Fruit fly (Drosophila melanogaster) whole organism, embryonic: ENCODE measurements around the gene egh.
A peak's percentile ranks its signal among the peaks of the same experiment; 100 is the strongest.

ENCODE experiments used
- CG10267 ChIP-seq: fragments of 200-800 bp; sonication (Bioruptor generic); optimal IDR thresholded peaks from 2 replicates; lab custom pipeline; 2018; ENCODE audit warnings: missing biosample characterization, mild to moderate bottlenecking, missing genetic modification characterization, moderate library complexity
- CG10321 ChIP-seq: fragments of 200-800 bp; sonication (Bioruptor generic); IDR thresholded peaks from 2 replicates; pipeline ENCODE4 v1.3.6; 2022; ENCODE audit warnings: missing biosample characterization, missing genetic modification characterization
- CG10543 ChIP-seq: fragments of 200-800 bp; sonication (Bioruptor generic); optimal IDR thresholded peaks from 3 replicates; lab custom pipeline; 2017; ENCODE audit warnings: missing biosample characterization, mild to moderate bottlenecking, missing genetic modification characterization, moderate library complexity
- CG11085 ChIP-seq: fragments of 200-800 bp; sonication (Bioruptor generic); IDR thresholded peaks from 2 replicates; pipeline ENCODE4 v1.3.6; 2022; ENCODE audit warnings: missing biosample characterization, missing genetic modification characterization
- CG12236 ChIP-seq: fragments of 200-800 bp; sonication (Bioruptor generic); optimal IDR thresholded peaks from 2 replicates; lab custom pipeline; 2016; ENCODE audit warnings: missing biosample characterization, missing genetic modification characterization
- CG12942 ChIP-seq: fragments of 200-800 bp; sonication (Bioruptor generic); optimal IDR thresholded peaks from 3 replicates; lab custom pipeline; 2016; ENCODE audit warnings: missing biosample characterization, missing genetic modification characterization
- CG15269 ChIP-seq: fragments of 200-800 bp; sonication (Bioruptor generic); optimal IDR thresholded peaks from 2 replicates; lab custom pipeline; 2018; ENCODE audit warnings: missing biosample characterization, mild to moderate bottlenecking, missing genetic modification characterization, moderate library complexity
- CG17361 ChIP-seq: fragments of 200-800 bp; sonication (Bioruptor generic); IDR thresholded peaks from 3 replicates; pipeline ENCODE4 v1.3.6; 2022; ENCODE audit warnings: missing biosample characterization, missing genetic modification characterization
- CG18262 ChIP-seq: fragments of 200-800 bp; optimal IDR thresholded peaks from 3 replicates; lab custom pipeline; 2019; ENCODE audit warnings: missing biosample characterization, mild to moderate bottlenecking, missing genetic modification characterization, moderate library complexity
- CG18619 ChIP-seq: fragments of 200-800 bp; sonication (Bioruptor generic); optimal IDR thresholded peaks from 3 replicates; lab custom pipeline; 2017; ENCODE audit warnings: missing biosample characterization, mild to moderate bottlenecking, missing genetic modification characterization
- CG2678 ChIP-seq: fragments of 200-800 bp; sonication (Bioruptor generic); optimal IDR thresholded peaks from 3 replicates; lab custom pipeline; 2019; ENCODE audit warnings: missing biosample characterization, mild to moderate bottlenecking, missing genetic modification characterization, moderate library complexity
- CG2875 ChIP-seq: fragments of 200-800 bp; sonication (Bioruptor generic); optimal IDR thresholded peaks from 2 replicates; lab custom pipeline; 2017; ENCODE audit warnings: missing biosample characterization, mild to moderate bottlenecking, missing genetic modification characterization, missing genetic modification reagents
- CG3065 ChIP-seq: fragments of 200-800 bp; sonication (Bioruptor generic); optimal IDR thresholded peaks from 2 replicates; lab custom pipeline; 2016; ENCODE audit warnings: missing biosample characterization, missing genetic modification characterization
- CG32767 ChIP-seq: fragments of 200-800 bp; sonication (Bioruptor generic); IDR thresholded peaks from 2 replicates; pipeline ENCODE4 v1.3.6; 2022; ENCODE audit warnings: missing biosample characterization, missing genetic modification characterization
- CG34224 ChIP-seq: fragments of 200-800 bp; sonication (Bioruptor generic); IDR thresholded peaks from 3 replicates; pipeline ENCODE4 v1.3.6; 2022; ENCODE audit warnings: missing biosample characterization, missing genetic modification characterization; ENCODE audit not compliant: partially characterized antibody
- CrebB ChIP-seq: fragments of 200-800 bp; sonication (Bioruptor generic); optimal IDR thresholded peaks from 3 replicates; lab custom pipeline; 2018; ENCODE audit warnings: missing biosample characterization, mild to moderate bottlenecking, missing genetic modification characterization
- E2f1 ChIP-seq: fragments of 200-800 bp; sonication (Bioruptor generic); IDR thresholded peaks from 2 replicates; pipeline ENCODE4 v1.3.6; 2022; ENCODE audit warnings: missing biosample characterization, missing genetic modification characterization
- Elba2 ChIP-seq: fragments of 200-800 bp; sonication (Bioruptor generic); optimal IDR thresholded peaks from 3 replicates; lab custom pipeline; 2016; ENCODE audit warnings: missing biosample characterization, missing genetic modification characterization
- Hmx ChIP-seq: fragments of 200-800 bp; sonication (Bioruptor generic); optimal IDR thresholded peaks from 2 replicates; lab custom pipeline; 2016; ENCODE audit warnings: missing biosample characterization, missing genetic modification characterization
- Neu2 ChIP-seq: fragments of 200-800 bp; sonication (Bioruptor generic); optimal IDR thresholded peaks from 3 replicates; lab custom pipeline; 2016; ENCODE audit warnings: missing biosample characterization, missing genetic modification characterization, borderline replicate concordance
- PHDP ChIP-seq: fragments of 200-800 bp; sonication (Bioruptor generic); optimal IDR thresholded peaks from 3 replicates; lab custom pipeline; 2018; ENCODE audit warnings: missing biosample characterization, mild to moderate bottlenecking, missing genetic modification characterization, moderate library complexity
- Ravus ChIP-seq: fragments of 200-800 bp; sonication (Bioruptor generic); IDR thresholded peaks from 2 replicates; pipeline ENCODE4 v1.3.6; 2022; ENCODE audit warnings: missing biosample characterization, missing genetic modification characterization
- Sry-β ChIP-seq: fragments of 200-800 bp; sonication (Bioruptor generic); optimal IDR thresholded peaks from 2 replicates; lab custom pipeline; 2018; ENCODE audit warnings: missing biosample characterization, mild to moderate bottlenecking, missing genetic modification characterization, moderate library complexity
- bsh ChIP-seq, 2 experiments: fragments of 200-800 bp; sonication (Bioruptor generic); optimal IDR thresholded peaks; 2 replicates each; lab custom pipeline; 2017 to 2018; ENCODE audit warnings: mild to moderate bottlenecking in 2 of 2, missing biosample characterization in 2 of 2, missing genetic modification characterization in 2 of 2, moderate library complexity in 1 of 2
- chn ChIP-seq: fragments of 200-800 bp; sonication (Bioruptor generic); optimal IDR thresholded peaks from 2 replicates; lab custom pipeline; 2016; ENCODE audit warnings: missing biosample characterization, missing genetic modification characterization
- crol ChIP-seq: fragments of 200-800 bp; sonication (Bioruptor generic); IDR thresholded peaks from 2 replicates; pipeline ENCODE4 v1.3.6; 2022; ENCODE audit warnings: missing biosample characterization, missing genetic modification characterization
- dm ChIP-seq: fragments of 200-800 bp; sonication (Bioruptor generic); optimal IDR thresholded peaks from 3 replicates; lab custom pipeline; 2016; ENCODE audit warnings: missing biosample characterization, missing genetic modification characterization
- dpn ChIP-seq, 2 experiments: fragments of 200-800 bp; sonication (Bioruptor generic); optimal IDR thresholded peaks; 3 replicates each; lab custom pipeline; 2016; ENCODE audit warnings: missing biosample characterization in 2 of 2, missing genetic modification characterization in 2 of 2
- exex ChIP-seq: fragments of 200-800 bp; sonication (Bioruptor generic); optimal IDR thresholded peaks from 4 replicates; lab custom pipeline; 2018; ENCODE audit warnings: missing biosample characterization, mild to moderate bottlenecking, missing genetic modification characterization, moderate library complexity
- fru ChIP-seq: fragments of >200 bp; optimal IDR thresholded peaks from 2 replicates; lab custom pipeline; 2017
- gce ChIP-seq: fragments of 200-800 bp; sonication (Bioruptor generic); IDR thresholded peaks from 3 replicates; pipeline ENCODE4 v1.3.6; 2022; ENCODE audit warnings: missing biosample characterization, missing genetic modification characterization
- gsb-n ChIP-seq: fragments of 200-800 bp; sonication (Bioruptor generic); optimal IDR thresholded peaks from 3 replicates; lab custom pipeline; 2018; ENCODE audit warnings: missing biosample characterization, mild to moderate bottlenecking, missing genetic modification characterization
- ham ChIP-seq: fragments of 200-800 bp; sonication (Bioruptor generic); IDR thresholded peaks from 2 replicates; pipeline ENCODE4 v1.3.6; 2022; ENCODE audit warnings: missing biosample characterization, missing genetic modification characterization
- hb ChIP-seq: fragments of 200-800 bp; sonication (Bioruptor generic); IDR thresholded peaks from 3 replicates; pipeline ENCODE4 v1.3.6; 2022; ENCODE audit warnings: missing biosample characterization, missing genetic modification characterization; ENCODE audit not compliant: partially characterized antibody
- her ChIP-seq: fragments of 200-800 bp; sonication (Bioruptor generic); optimal IDR thresholded peaks from 2 replicates; lab custom pipeline; 2016; ENCODE audit warnings: missing biosample characterization, missing genetic modification characterization
- hth ChIP-seq: fragments of >200 bp; optimal IDR thresholded peaks from 2 replicates; lab custom pipeline; 2017; ENCODE audit warnings: inconsistent platforms
- ind ChIP-seq: fragments of 200-800 bp; sonication (Bioruptor generic); optimal IDR thresholded peaks from 3 replicates; lab custom pipeline; 2016; ENCODE audit warnings: missing biosample characterization, missing genetic modification characterization
- kah ChIP-seq: fragments of 200-800 bp; sonication (Bioruptor generic); optimal IDR thresholded peaks from 2 replicates; lab custom pipeline; 2018; ENCODE audit warnings: missing biosample characterization, mild to moderate bottlenecking, missing genetic modification characterization
- nmo ChIP-seq: fragments of 200-800 bp; sonication (Bioruptor generic); optimal IDR thresholded peaks from 2 replicates; lab custom pipeline; 2018; ENCODE audit warnings: missing biosample characterization, mild to moderate bottlenecking, missing genetic modification characterization, moderate library complexity
- nom ChIP-seq: fragments of 200-800 bp; sonication (Bioruptor generic); optimal IDR thresholded peaks from 2 replicates; lab custom pipeline; 2017; ENCODE audit warnings: missing biosample characterization, missing genetic modification characterization, mild to moderate bottlenecking, moderate library complexity, missing genetic modification reagents
- pita ChIP-seq: fragments of 200-800 bp; sonication (Bioruptor generic); optimal IDR thresholded peaks from 2 replicates; lab custom pipeline; 2017; ENCODE audit warnings: missing biosample characterization, mild to moderate bottlenecking, missing genetic modification characterization
- run ChIP-seq: fragments of 200-800 bp; sonication (Bioruptor generic); optimal IDR thresholded peaks from 3 replicates; lab custom pipeline; 2018; ENCODE audit warnings: missing biosample characterization, mild to moderate bottlenecking, missing genetic modification characterization
- sc ChIP-seq, 3 experiments: fragments of >200 bp in 2 of 3; fragments of 200-800 bp in 1 of 3; sonication (Bioruptor generic) in 1 of 3; optimal IDR thresholded peaks; 2 replicates in 2 of 3; 3 replicates in 1 of 3; lab custom pipeline; 2017; ENCODE audit warnings: mild to moderate bottlenecking in 1 of 3, missing biosample characterization in 1 of 3, missing genetic modification characterization in 1 of 3, missing genetic modification reagents in 1 of 3
- seq ChIP-seq: fragments of 200-800 bp; sonication (Bioruptor generic); IDR thresholded peaks from 2 replicates; pipeline ENCODE4 v1.3.6; 2022; ENCODE audit warnings: missing biosample characterization, missing genetic modification characterization
- sna ChIP-seq: fragments of 200-800 bp; sonication (Bioruptor generic); IDR thresholded peaks from 2 replicates; pipeline ENCODE4 v1.3.6; 2022; ENCODE audit warnings: missing biosample characterization, missing genetic modification characterization; ENCODE audit not compliant: partially characterized antibody
- stc ChIP-seq: fragments of 200-800 bp; sonication (Bioruptor generic); IDR thresholded peaks from 2 replicates; pipeline ENCODE4 v1.3.6; 2022; ENCODE audit warnings: missing biosample characterization, missing genetic modification characterization
- sug ChIP-seq: fragments of 200-800 bp; optimal IDR thresholded peaks from 2 replicates; lab custom pipeline; 2019; ENCODE audit warnings: missing biosample characterization, mild to moderate bottlenecking, missing genetic modification characterization, moderate library complexity
- trem ChIP-seq: fragments of 200-800 bp; optimal IDR thresholded peaks from 3 replicates; lab custom pipeline; 2019; ENCODE audit warnings: missing biosample characterization, mild to moderate bottlenecking, missing genetic modification characterization, moderate library complexity
- tx ChIP-seq: fragments of 200-800 bp; sonication (Bioruptor generic); optimal IDR thresholded peaks from 2 replicates; lab custom pipeline; 2016; ENCODE audit warnings: missing biosample characterization, missing genetic modification characterization
- wdn ChIP-seq: fragments of 200-800 bp; sonication (Bioruptor generic); IDR thresholded peaks from 2 replicates; pipeline ENCODE4 v1.3.6; 2022; ENCODE audit warnings: missing biosample characterization, missing genetic modification characterization

The egh gene

DNA sequence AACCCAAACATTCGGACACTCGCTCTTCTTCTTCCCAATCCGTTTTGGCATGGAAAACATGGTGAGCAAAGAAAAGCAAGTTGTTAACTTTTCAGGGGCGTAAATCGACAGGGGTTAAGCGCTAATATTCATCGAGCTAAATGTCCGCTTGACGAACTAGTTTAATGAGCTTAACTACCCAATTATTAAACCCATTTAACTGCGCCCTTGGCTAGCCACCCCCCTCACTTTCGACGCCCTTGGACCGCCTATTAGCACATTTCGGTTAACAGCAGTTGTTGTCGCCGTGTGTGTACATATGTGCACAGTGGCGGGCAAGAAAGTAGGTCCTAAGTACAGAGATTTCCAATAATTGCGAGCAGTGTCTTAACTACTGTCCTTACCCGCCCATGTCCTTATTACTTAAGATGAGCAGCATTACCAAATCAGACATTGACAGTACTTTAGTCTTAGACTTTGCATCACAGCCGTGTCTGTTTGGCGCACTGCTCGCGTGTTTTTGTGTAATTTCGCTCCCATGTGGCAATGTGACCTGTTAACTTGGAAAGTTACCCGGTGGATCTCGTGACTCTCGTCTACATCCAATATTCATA is 1.2 kb downstream of the egh start (continued):
- TF ChIP-seq crol (no peak), tx (GFP tag; lab: Kevin White, UChicago) (peak; percentile 92), CG11085 (GFP tag; lab: Robert Waterston, UW) (peak; percentile 95), CG10267 (peak; percentile 67), her (peak; percentile 93), CG2678 (tag; lab: Kevin White, UChicago) (peak; percentile 91), CG12236 (peak; percentile 65), wdn (peak; percentile 94), Ravus (GFP tag; lab: Robert Waterston, UW) (peak; percentile 70), gce (GFP tag; lab: Robert Waterston, UW) (peak; percentile 83), nmo (GFP tag; lab: Kevin White, UChicago) (peak; percentile 83), nom (GFP tag; lab: Kevin White, UChicago) (no peak), hb (no peak), CG18619 (peak; percentile 90), sna (GFP tag; lab: Robert Waterston, UW) (no peak), CrebB (peak; percentile 86), CG3065 (GFP tag; lab: Kevin White, UChicago) (peak; percentile 79), Elba2 (GFP tag; lab: Kevin White, UChicago) (peak; percentile 61), fru (lab: Kevin White, UChicago) (no peak), chn (GFP tag; lab: Kevin White, UChicago) (peak; percentile 87), sc (optimal IDR thresholded peaks at IDR 0.05; lab: Kevin White, UChicago) (no peak), sc (GFP tag; optimal IDR thresholded peaks at IDR 0.05; lab: Kevin White, UChicago) (peak; percentile 59), seq (GFP tag; lab: Robert Waterston, UW) (peak; percentile 87), CG17361 (GFP tag; lab: Robert Waterston, UW) (peak; percentile 87), stc (GFP tag; lab: Robert Waterston, UW) (peak; percentile 92), hth (lab: Kevin White, UChicago) (no peak), CG2875 (GFP tag; lab: Kevin White, UChicago) (peak; percentile 72), CG12942 (GFP tag; lab: Kevin White, UChicago) (peak; percentile 94), run (peak; percentile 80), PHDP (peak; percentile 93), pita (GFP tag; lab: Kevin White, UChicago) (no peak), ind (GFP tag; lab: Kevin White, UChicago) (peak; percentile 95), bsh (GFP tag; optimal IDR thresholded peaks at IDR 0.05; lab: Kevin White, UChicago) (peak; percentile 51 to 83), E2f1 (GFP tag; lab: Robert Waterston, UW) (peak; percentile 90), ham (GFP tag; lab: Robert Waterston, UW) (peak; percentile 86), gsb-n (tag; lab: Kevin White, UChicago) (peak; percentile 77), dpn (GFP tag; optimal IDR thresholded peaks at IDR 0.05; lab: Kevin White, UChicago) (peak; percentile 94 to 95), exex (tag; lab: Kevin White, UChicago) (peak; percentile 69), CG10543 (GFP tag; lab: Kevin White, UChicago) (peak; percentile 16), CG32767 (GFP tag; lab: Robert Waterston, UW) (peak; percentile 80), Sry-β (GFP tag; lab: Kevin White, UChicago) (no peak), dm (peak; percentile 87), CG15269 (peak; percentile 92), trem (tag; lab: Kevin White, UChicago) (peak; percentile 27), Neu2 (GFP tag; lab: Kevin White, UChicago) (peak; percentile 37), CG10321 (GFP tag; lab: Robert Waterston, UW) (0 out of 2 replicates have a peak, but pooled peaks have one; percentile 18), CG18262 (tag; lab: Kevin White, UChicago) (peak; percentile 76), sug (peak; percentile 70), CG34224 (GFP tag; lab: Robert Waterston, UW) (no peak), Hmx (peak; percentile 81), kah (GFP tag; lab: Kevin White, UChicago) (peak; percentile 50)
